Worm (Caenorhabditis elegans) whole organism, L1 larva: Measurements from ENCODE around the gene B0457.2.

ENCODE experiments used
- C34B4.2 ChIP-seq: sonication (generic microtip); optimal IDR thresholded peaks from 2 replicates; lab custom pipeline; 2017; ENCODE audit warnings: mild to moderate bottlenecking, missing genetic modification characterization, missing compliant biosample characterization
- aly-2 ChIP-seq: fragments of 150-350 bp; optimal IDR thresholded peaks from 2 replicates; lab custom pipeline; 2014; ENCODE audit warnings: missing biosample characterization, missing genetic modification characterization
- blmp-1 ChIP-seq: fragments of 150-350 bp; optimal IDR thresholded peaks from 2 replicates; lab custom pipeline; 2014; ENCODE audit warnings: missing biosample characterization, missing genetic modification characterization
- ces-1 ChIP-seq: fragments of 150-350 bp; optimal IDR thresholded peaks from 2 replicates; lab custom pipeline; 2014; ENCODE audit warnings: missing biosample characterization, missing genetic modification reagents, missing genetic modification characterization
- lin-13 ChIP-seq: fragments of 150-350 bp; optimal IDR thresholded peaks from 2 replicates; lab custom pipeline; 2014; ENCODE audit warnings: missing biosample characterization, missing genetic modification reagents, missing genetic modification characterization
- nhr-11 ChIP-seq: fragments of 150-350 bp; optimal IDR thresholded peaks from 2 replicates; lab custom pipeline; 2014; ENCODE audit warnings: missing biosample characterization, missing genetic modification characterization
- nhr-28 ChIP-seq: fragments of 150-350 bp; optimal IDR thresholded peaks from 2 replicates; lab custom pipeline; 2014; ENCODE audit warnings: missing biosample characterization, missing genetic modification characterization
- nhr-84 ChIP-seq: sonication (generic microtip); optimal IDR thresholded peaks from 2 replicates; lab custom pipeline; 2017; ENCODE audit warnings: missing biosample characterization, missing genetic modification characterization
- tlp-1 ChIP-seq: fragments of 150-350 bp; optimal IDR thresholded peaks from 2 replicates; lab custom pipeline; 2014; ENCODE audit warnings: missing biosample characterization, missing genetic modification characterization
- vab-15 ChIP-seq: sonication (generic microtip); optimal IDR thresholded peaks from 2 replicates; lab custom pipeline; 2017; ENCODE audit warnings: missing genotype, mild to moderate bottlenecking, missing genetic modification characterization, missing compliant biosample characterization

DNA sequence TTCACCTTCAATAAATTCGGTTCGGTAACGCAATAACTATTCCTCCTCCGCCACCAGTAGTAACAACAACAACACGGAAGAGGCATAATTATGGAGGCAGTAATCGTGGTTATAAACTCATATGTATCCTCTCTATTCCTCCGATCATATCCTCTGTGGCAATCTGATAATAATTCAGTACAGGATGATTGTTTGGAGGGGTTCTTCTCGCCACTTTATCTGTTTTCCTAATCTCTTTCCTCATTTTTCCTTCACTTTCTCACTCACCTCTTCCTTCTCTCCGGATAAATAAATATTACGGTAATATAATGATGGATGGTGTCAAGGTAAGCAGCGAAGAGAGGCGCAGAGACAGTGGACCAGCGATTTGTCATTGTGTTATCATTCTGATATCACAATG, 35.8 kb downstream of the B0457.2 start:
- TF ChIP-seq aly-2 (tag; lab: Kevin White, UChicago) (no peak), nhr-11 (tag; lab: Kevin White, UChicago) (no peak), nhr-84 (tag; lab: Kevin White, UChicago) (no peak), tlp-1 (no peak), blmp-1 (peak; percentile 47), nhr-28 (no peak), C34B4.2 (tag; lab: Kevin White, UChicago) (no peak), ces-1 (GFP tag; lab: Kevin White, UChicago) (no peak), lin-13 (GFP tag; lab: Kevin White, UChicago) (no peak), vab-15 (tag; lab: Kevin White, UChicago) (no peak)
